Worm (Caenorhabditis elegans): Measurements from ENCODE around the gene unc-43.

unc-43 gene

DNA sequence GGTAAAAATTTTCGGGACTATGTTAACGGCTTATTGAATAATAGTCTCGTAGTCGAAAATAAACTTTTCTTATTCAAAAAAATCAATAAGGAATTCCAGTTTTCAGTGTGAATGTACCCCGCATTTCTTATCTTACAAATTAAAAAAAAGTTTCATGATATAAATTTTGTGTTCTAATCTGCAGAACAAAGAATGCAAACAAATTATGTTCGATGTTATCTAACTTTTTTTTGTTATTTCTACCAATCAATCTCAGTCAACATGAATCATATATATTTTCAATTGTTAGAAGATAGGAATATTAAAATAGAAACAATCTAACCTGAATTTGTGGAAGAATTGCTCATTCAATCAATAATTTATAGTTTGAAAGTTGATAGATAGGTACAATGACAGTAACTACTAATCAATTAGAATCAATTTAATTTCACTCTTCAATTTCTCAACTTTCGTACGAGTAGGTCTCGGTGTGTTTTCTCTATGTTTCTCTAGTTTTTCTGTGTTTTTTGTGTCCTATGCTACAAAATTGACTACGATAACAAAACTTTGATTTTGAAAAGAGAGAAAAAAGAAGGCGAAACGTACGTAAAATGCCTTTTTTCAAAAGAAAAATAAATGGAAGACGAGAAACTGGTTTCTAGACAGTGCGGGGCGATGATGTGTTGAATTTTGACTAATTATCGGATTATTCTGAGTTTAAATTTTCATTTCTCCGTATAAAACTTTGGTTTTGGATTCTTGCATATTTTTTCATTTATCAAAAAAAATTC lies at the start of gene unc-43, which contains the start of gene Y43C5B.3:
Gene unc-43 (minus strand): TSS at position 347 of the 770 bp plus-strand sequence.
Gene Y43C5B.3 (plus strand): TSS at position 720 of the 770 bp plus-strand sequence.
- TF ChIP-seq hlh-4 (tag; optimal IDR thresholded peaks at IDR 0.05) (no peak), elt-2 (tag; optimal IDR thresholded peaks at IDR 0.05) (peak; percentile 69), unc-86 (tag; optimal IDR thresholded peaks at IDR 0.05) (no peak), hpl-2 (GFP tag; optimal IDR thresholded peaks at IDR 0.05) (no peak), elt-3 (tag; optimal IDR thresholded peaks at IDR 0.05) (peak in 1 of 6 experiments; percentile 52), dpl-1 (GFP tag; optimal IDR thresholded peaks at IDR 0.05) (no peak), snu-23 (GFP tag; optimal IDR thresholded peaks at IDR 0.05) (peak; percentile 37), fos-1 (tag; optimal IDR thresholded peaks at IDR 0.05) (no peak), nhr-85 (tag) (peak; percentile 83), efl-1 (optimal IDR thresholded peaks at IDR 0.05) (no peak), efl-1 (GFP tag; optimal IDR thresholded peaks at IDR 0.05 in 1 of 2) (peak in 1 of 2 experiments; percentile 28), nhr-71 (tag; optimal IDR thresholded peaks at IDR 0.05) (peak; percentile 3), blmp-1 (tag; optimal IDR thresholded peaks at IDR 0.05) (peak; percentile 83), unc-130 (tag; optimal IDR thresholded peaks at IDR 0.05) (no peak), grh-1 (GFP tag; IDR thresholded peaks at IDR 0.05) (peak; percentile 56), nhr-20 (tag; optimal IDR thresholded peaks at IDR 0.05) (peak; percentile 18), irx-1 (tag; optimal IDR thresholded peaks at IDR 0.05) (peak; percentile 10)

DNA sequence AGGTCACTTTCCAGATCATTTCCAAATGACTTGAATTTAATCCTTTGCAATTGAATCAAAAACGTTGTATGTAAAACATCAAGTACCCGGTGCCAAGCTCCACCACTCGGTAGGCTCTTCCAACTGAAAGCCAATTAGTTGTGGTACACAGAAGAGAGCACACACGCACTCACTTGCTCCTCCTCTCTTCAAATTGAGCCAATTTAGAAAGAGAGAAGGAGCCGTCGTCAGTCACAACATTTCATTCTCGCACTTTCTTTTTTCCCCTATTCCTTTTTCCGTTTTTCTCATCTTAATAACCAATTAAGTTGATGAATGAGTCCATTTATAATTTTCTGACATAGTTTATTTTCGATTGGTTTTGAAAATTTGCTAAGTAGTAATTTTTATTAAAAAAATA lies 48.2 kb upstream of the unc-43 start:
- TF ChIP-seq fkh-8 (tag; optimal IDR thresholded peaks at IDR 0.05) (no peak), C16A3.4 (tag; optimal IDR thresholded peaks at IDR 0.05) (no peak), ceh-63 (GFP tag; optimal IDR thresholded peaks at IDR 0.05) (peak; percentile 12), tbx-2 (tag; optimal IDR thresholded peaks at IDR 0.05) (peak; percentile 17), fos-1 (tag; optimal IDR thresholded peaks at IDR 0.05) (no peak), lsy-2 (tag; optimal IDR thresholded peaks at IDR 0.05) (peak in 1 of 2 experiments; percentile 19), Y116A8C.19 (tag; optimal IDR thresholded peaks at IDR 0.05; ENCODE audit: borderline replicate concordance) (no peak), nhr-76 (tag; optimal IDR thresholded peaks at IDR 0.05) (no peak), nhr-47 (tag; optimal IDR thresholded peaks at IDR 0.05) (peak; percentile 34), hpl-2 (GFP tag; optimal IDR thresholded peaks at IDR 0.05) (no peak), nhr-71 (tag; optimal IDR thresholded peaks at IDR 0.05) (peak; percentile 46), snu-23 (GFP tag; optimal IDR thresholded peaks at IDR 0.05) (no peak), mep-1 (tag; optimal IDR thresholded peaks at IDR 0.05) (no peak), egl-13 (tag; optimal IDR thresholded peaks at IDR 0.05) (no peak), nhr-19 (GFP tag; conservative IDR thresholded peaks at IDR 0.05) (no peak), ceh-8 (GFP tag; optimal IDR thresholded peaks at IDR 0.05) (peak; percentile 63), lir-3 (tag; optimal IDR thresholded peaks at IDR 0.05; ENCODE audit: poor library complexity) (no peak), lin-14 (GFP tag; optimal IDR thresholded peaks at IDR 0.05) (peak; percentile 78), nhr-90 (tag; optimal IDR thresholded peaks at IDR 0.05; ENCODE audit: poor library complexity) (no peak), fkh-10 (GFP tag; optimal IDR thresholded peaks at IDR 0.05) (peak; percentile 12), sptf-1 (tag; optimal IDR thresholded peaks at IDR 0.05) (no peak), lin-13 (GFP tag; optimal IDR thresholded peaks at IDR 0.05) (no peak), aha-1 (tag; optimal IDR thresholded peaks at IDR 0.05) (no peak), irx-1 (tag; optimal IDR thresholded peaks at IDR 0.05) (no peak)

DNA sequence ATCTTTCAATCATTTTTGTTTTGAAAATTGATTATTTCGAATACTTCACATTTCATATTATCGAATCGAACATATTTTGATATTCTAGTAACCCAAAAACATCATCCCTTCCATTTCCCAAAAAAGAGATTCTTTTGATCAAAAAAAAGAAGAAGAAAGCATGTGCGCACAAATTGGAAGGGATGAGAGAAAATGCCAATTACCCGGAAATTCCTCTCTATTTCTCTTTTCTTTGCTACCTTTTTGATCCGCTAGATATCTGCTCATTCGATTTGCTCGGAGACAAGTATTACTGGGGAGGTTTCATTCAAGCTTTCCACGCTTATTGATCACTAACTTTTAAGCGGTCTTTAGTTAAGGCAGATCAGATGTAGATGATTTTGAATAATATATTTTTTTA lies 46.8 kb upstream of the unc-43 start:
- peak; percentile 14 for TF ChIP-seq nhr-47 (tag; optimal IDR thresholded peaks at IDR 0.05)
- TF ChIP-seq nhr-71 (tag; optimal IDR thresholded peaks at IDR 0.05) = peak; percentile 24
- TF ChIP-seq tbx-2 (tag; optimal IDR thresholded peaks at IDR 0.05) = peak; percentile 3
- no peak for TF ChIP-seq nhr-85 (tag)
- no peak for TF ChIP-seq unc-130 (tag; optimal IDR thresholded peaks at IDR 0.05)
- peak; percentile 44 for TF ChIP-seq fkh-8 (tag; optimal IDR thresholded peaks at IDR 0.05)
- peak; percentile 77 for TF ChIP-seq lin-14 (GFP tag; optimal IDR thresholded peaks at IDR 0.05)
- TF ChIP-seq dsc-1 (tag; optimal IDR thresholded peaks at IDR 0.05) = peak; percentile 54
- TF ChIP-seq fkh-10 (GFP tag; optimal IDR thresholded peaks at IDR 0.05) = peak; percentile 63
